Fruit fly (Drosophila melanogaster) Kc167 (cell line): ENCODE results near the gene CG12253.

Experiments used
- Myc ChIP-seq: fragments of >200 bp; optimal IDR thresholded peaks from 2 replicates; lab custom pipeline; 2017; ENCODE audit warnings: missing external identifiers
- Sin3A ChIP-seq: fragments of >200 bp; optimal IDR thresholded peaks from 2 replicates; lab custom pipeline; 2018; ENCODE audit warnings: missing external identifiers
- h ChIP-seq: fragments of >200 bp; optimal IDR thresholded peaks from 3 replicates; lab custom pipeline; 2018; ENCODE audit warnings: missing external identifiers

DNA sequence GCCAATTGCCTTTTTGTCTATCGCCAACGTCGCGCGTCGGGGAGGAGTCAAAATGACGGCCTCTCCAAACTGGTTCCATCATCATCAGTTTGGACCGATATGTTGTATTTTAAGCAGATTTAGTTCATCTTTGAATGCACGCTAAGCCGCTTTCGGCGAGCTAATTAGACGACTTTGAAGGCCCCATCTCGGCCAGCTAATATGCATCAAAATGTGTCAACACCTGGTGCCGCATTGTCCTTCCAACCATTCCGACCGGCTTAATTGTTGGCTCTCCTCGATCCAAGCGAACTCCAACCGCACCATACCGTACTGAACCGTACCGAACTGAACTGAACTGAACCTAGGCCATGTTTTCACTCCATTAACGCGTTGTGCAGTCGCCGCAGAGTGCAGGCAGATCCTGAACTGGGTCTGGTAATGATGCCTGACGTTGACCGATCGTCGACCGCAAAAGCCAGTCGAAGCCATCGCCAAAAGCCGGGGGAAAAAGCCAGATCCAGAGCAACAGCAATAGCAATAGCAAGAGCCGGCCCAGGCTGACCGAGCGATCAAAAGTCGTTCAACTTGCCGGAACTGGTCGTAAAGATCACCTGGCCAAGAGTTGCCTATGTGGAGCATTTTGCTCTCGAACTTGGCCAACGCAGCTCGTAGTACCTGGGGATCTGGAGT, 40.4 kb downstream of the CG12253 start:
- TF ChIP-seq Myc (lab: Kevin White, UChicago): no peak
- no peak for TF ChIP-seq h (lab: Kevin White, UChicago)
- no peak for TF ChIP-seq Sin3A
